Worm (Caenorhabditis elegans) whole organism, late embryonic: ENCODE results near the gene serp-1.2.
A peak's percentile ranks its signal among the peaks of the same experiment; 100 is the strongest.

Source experiments
- C08G9.2 ChIP-seq: sonication (generic microtip); optimal IDR thresholded peaks from 2 replicates; lab custom pipeline; 2016; ENCODE audit warnings: mild to moderate bottlenecking, missing genetic modification characterization, moderate library complexity, missing compliant biosample characterization
- C38D4.7 ChIP-seq: fragments of 200-800 bp; sonication (Bioruptor generic); optimal IDR thresholded peaks from 2 replicates; lab custom pipeline; 2018; ENCODE audit warnings: mild to moderate bottlenecking, missing genetic modification characterization, moderate library complexity, missing compliant biosample characterization
- F13H6.1 ChIP-seq: sonication (generic microtip); optimal IDR thresholded peaks from 2 replicates; lab custom pipeline; 2016; ENCODE audit warnings: missing genetic modification characterization, missing compliant biosample characterization
- T23F11.4 ChIP-seq: fragments of 200-800 bp; sonication (Bioruptor generic); optimal IDR thresholded peaks from 2 replicates; lab custom pipeline; 2018; ENCODE audit warnings: mild to moderate bottlenecking, missing genetic modification characterization, missing compliant biosample characterization
- Y22D7AL.16 ChIP-seq: sonication (generic microtip); optimal IDR thresholded peaks from 2 replicates; lab custom pipeline; 2016; ENCODE audit warnings: missing genetic modification characterization, missing compliant biosample characterization
- ama-1 ChIP-seq: fragments of 150-350 bp; optimal IDR thresholded peaks from 2 replicates; lab custom pipeline; 2014
- ceh-14 ChIP-seq: sonication (generic microtip); optimal IDR thresholded peaks from 2 replicates; lab custom pipeline; 2016; ENCODE audit warnings: missing genotype, missing genetic modification characterization, missing compliant biosample characterization
- ceh-2 ChIP-seq: sonication (generic microtip); optimal IDR thresholded peaks from 2 replicates; lab custom pipeline; 2016; ENCODE audit warnings: missing genotype, missing genetic modification characterization, missing compliant biosample characterization
- ceh-24 ChIP-seq: sonication (generic microtip); optimal IDR thresholded peaks from 2 replicates; lab custom pipeline; 2016; ENCODE audit warnings: mild to moderate bottlenecking, missing genetic modification characterization, missing compliant biosample characterization
- ceh-31 ChIP-seq: sonication (generic microtip); optimal IDR thresholded peaks from 2 replicates; lab custom pipeline; 2016; ENCODE audit warnings: missing genetic modification characterization, missing compliant biosample characterization
- ceh-45 ChIP-seq: fragments of 200-800 bp; sonication (Bioruptor generic); IDR thresholded peaks from 2 replicates; pipeline ENCODE4 v1.3.6; 2022; ENCODE audit warnings: missing genetic modification reagents, missing genetic modification characterization, missing compliant biosample characterization
- ceh-48 ChIP-seq: sonication (generic microtip); optimal IDR thresholded peaks from 2 replicates; lab custom pipeline; 2016; ENCODE audit warnings: missing genetic modification characterization, inconsistent platforms, missing compliant biosample characterization
- che-1 ChIP-seq: sonication (generic microtip); optimal IDR thresholded peaks from 2 replicates; lab custom pipeline; 2016; ENCODE audit warnings: mild to moderate bottlenecking, missing genetic modification characterization, missing compliant biosample characterization
- dve-1 ChIP-seq: sonication (generic microtip); optimal IDR thresholded peaks from 2 replicates; lab custom pipeline; 2017; ENCODE audit warnings: antibody characterized with exemption, mild to moderate bottlenecking, missing genetic modification characterization, missing compliant biosample characterization
- elt-2 ChIP-seq: sonication (generic microtip); optimal IDR thresholded peaks from 2 replicates; lab custom pipeline; 2016; ENCODE audit warnings: missing genetic modification reagents, missing genetic modification characterization, missing compliant biosample characterization
- elt-4 ChIP-seq: sonication (generic microtip); optimal IDR thresholded peaks from 2 replicates; lab custom pipeline; 2016; ENCODE audit warnings: missing genetic modification characterization, missing compliant biosample characterization
- ets-4 ChIP-seq: sonication (generic microtip); optimal IDR thresholded peaks from 2 replicates; lab custom pipeline; 2016; ENCODE audit warnings: missing genetic modification characterization, missing compliant biosample characterization
- eyg-1 ChIP-seq: sonication (generic microtip); optimal IDR thresholded peaks from 2 replicates; lab custom pipeline; 2016; ENCODE audit warnings: missing genotype, missing genetic modification characterization, missing compliant biosample characterization
- fkh-10 ChIP-seq: fragments of 150-350 bp; optimal IDR thresholded peaks from 2 replicates; lab custom pipeline; 2014; ENCODE audit warnings: missing biosample characterization, missing genetic modification reagents, missing genetic modification characterization
- hlh-13 ChIP-seq: fragments of 200-800 bp; sonication (Bioruptor generic); optimal IDR thresholded peaks from 2 replicates; lab custom pipeline; 2018; ENCODE audit warnings: mild to moderate bottlenecking, missing genetic modification characterization, missing compliant biosample characterization
- hlh-15 ChIP-seq: sonication (generic microtip); optimal IDR thresholded peaks from 2 replicates; lab custom pipeline; 2016; ENCODE audit warnings: missing genetic modification characterization, missing compliant biosample characterization
- hlh-30 ChIP-seq: sonication (generic microtip); optimal IDR thresholded peaks from 2 replicates; lab custom pipeline; 2017; ENCODE audit warnings: antibody characterized with exemption, missing genetic modification characterization, missing compliant biosample characterization; ENCODE audit not compliant: insufficient read depth
- lim-6 ChIP-seq: sonication (generic microtip); optimal IDR thresholded peaks from 2 replicates; lab custom pipeline; 2016; ENCODE audit warnings: missing genetic modification characterization, missing compliant biosample characterization
- lin-11 ChIP-seq: fragments of 200-800 bp; sonication (Bioruptor generic); optimal IDR thresholded peaks from 2 replicates; lab custom pipeline; 2018; ENCODE audit warnings: mild to moderate bottlenecking, missing genetic modification characterization, missing compliant biosample characterization
- mec-3 ChIP-seq: sonication (generic microtip); optimal IDR thresholded peaks from 2 replicates; lab custom pipeline; 2016; ENCODE audit warnings: borderline replicate concordance, missing genetic modification characterization, missing compliant biosample characterization
- nfya-1 ChIP-seq: sonication (generic microtip); optimal IDR thresholded peaks from 2 replicates; lab custom pipeline; 2017; ENCODE audit warnings: missing genetic modification characterization, mild to moderate bottlenecking, missing compliant biosample characterization, antibody characterized with exemption, moderate library complexity
- npax-4 ChIP-seq: sonication (generic microtip); optimal IDR thresholded peaks from 2 replicates; lab custom pipeline; 2016; ENCODE audit warnings: missing genetic modification characterization, missing compliant biosample characterization
- pax-1 ChIP-seq: fragments of 150-350 bp; optimal IDR thresholded peaks from 2 replicates; lab custom pipeline; 2014; ENCODE audit warnings: missing biosample characterization, missing genetic modification characterization
- pha-2 ChIP-seq: sonication (generic microtip); optimal IDR thresholded peaks from 2 replicates; lab custom pipeline; 2017; ENCODE audit warnings: mild to moderate bottlenecking, missing genetic modification characterization, missing compliant biosample characterization
- pha-4 ChIP-seq: fragments of 150-350 bp; optimal IDR thresholded peaks from 2 replicates; lab custom pipeline; 2018; ENCODE audit warnings: missing biosample characterization, missing genetic modification reagents, missing genetic modification characterization
- pqm-1 ChIP-seq: sonication (generic microtip); optimal IDR thresholded peaks from 2 replicates; lab custom pipeline; 2016; ENCODE audit warnings: missing genetic modification characterization, missing compliant biosample characterization
- pros-1 ChIP-seq: fragments of 150-350 bp; optimal IDR thresholded peaks from 2 replicates; lab custom pipeline; 2014; ENCODE audit warnings: missing biosample characterization, missing genetic modification reagents, missing genetic modification characterization
- ref-2 ChIP-seq: sonication (generic microtip); optimal IDR thresholded peaks from 2 replicates; lab custom pipeline; 2016; ENCODE audit warnings: missing genetic modification characterization, missing compliant biosample characterization
- rnt-1 ChIP-seq: sonication (generic microtip); optimal IDR thresholded peaks from 2 replicates; lab custom pipeline; 2016; ENCODE audit warnings: missing genetic modification characterization, missing compliant biosample characterization
- sdc-2 ChIP-seq: sonication (generic microtip); optimal IDR thresholded peaks from 2 replicates; lab custom pipeline; 2016; ENCODE audit warnings: missing genotype, missing genetic modification characterization, missing compliant biosample characterization
- sox-2 ChIP-seq: fragments of 200-800 bp; sonication (Bioruptor generic); IDR thresholded peaks from 2 replicates; pipeline ENCODE4 v1.3.6; 2022; ENCODE audit warnings: missing genetic modification reagents, missing genetic modification characterization, missing compliant biosample characterization
- sox-4 ChIP-seq: sonication (generic microtip); optimal IDR thresholded peaks from 2 replicates; lab custom pipeline; 2017; ENCODE audit warnings: mild to moderate bottlenecking, missing genetic modification characterization, inconsistent platforms, missing compliant biosample characterization
- tbx-2 ChIP-seq: sonication (generic microtip); optimal IDR thresholded peaks from 2 replicates; lab custom pipeline; 2016; ENCODE audit warnings: missing genetic modification characterization, missing compliant biosample characterization
- tbx-7 ChIP-seq: sonication (generic microtip); optimal IDR thresholded peaks from 2 replicates; lab custom pipeline; 2016; ENCODE audit warnings: missing genotype, missing genetic modification characterization, missing compliant biosample characterization
- ttx-3 ChIP-seq: sonication (generic microtip); optimal IDR thresholded peaks from 2 replicates; lab custom pipeline; 2016; ENCODE audit warnings: missing genetic modification reagents, missing genetic modification characterization, missing compliant biosample characterization
- unc-42 ChIP-seq: sonication (generic microtip); optimal IDR thresholded peaks from 2 replicates; lab custom pipeline; 2016; ENCODE audit warnings: missing genotype, missing genetic modification characterization, missing compliant biosample characterization
- unc-55 ChIP-seq: sonication (generic microtip); optimal IDR thresholded peaks from 2 replicates; lab custom pipeline; 2017; ENCODE audit warnings: missing biosample characterization, missing genetic modification reagents, missing genetic modification characterization
- unc-86 ChIP-seq: sonication (generic microtip); optimal IDR thresholded peaks from 2 replicates; lab custom pipeline; 2016; ENCODE audit warnings: missing genetic modification characterization, missing compliant biosample characterization

serp-1.2 gene

ce11 chrIV:8225357-8225756 is at the start of gene serp-1.2:
Gene serp-1.2, plus strand, starts transcription at chrIV:8225674.
- TF ChIP-seq dve-1 (tag; lab: Kevin White, UChicago) (no peak), elt-2 (tag; lab: Kevin White, UChicago) (peak; percentile 12), che-1 (tag; lab: Kevin White, UChicago) (no peak)

ce11 chrIV:8175686-8176532 is 49.6 kb upstream of the serp-1.2 start, which contains the start of gene pct-1:
Gene pct-1, plus strand, starts transcription at chrIV:8176482.
- TF ChIP-seq hlh-15 (tag; lab: Kevin White, UChicago) (no peak), unc-86 (tag; lab: Kevin White, UChicago) (no peak), ceh-31 (tag; lab: Kevin White, UChicago) (peak; percentile 11), pqm-1 (no peak), hlh-13 (GFP tag; lab: Kevin White, UChicago) (no peak), unc-42 (tag; lab: Kevin White, UChicago) (peak; percentile 5), unc-55 (GFP tag; lab: Kevin White, UChicago) (no peak), hlh-30 (no peak), elt-2 (tag; lab: Kevin White, UChicago) (no peak), Y22D7AL.16 (tag; lab: Kevin White, UChicago) (no peak)

- TF ChIP-seq eyg-1 (tag; lab: Kevin White, UChicago), result no peak
- no peak for TF ChIP-seq ceh-2 (tag; lab: Kevin White, UChicago)
- TF ChIP-seq mec-3 (tag; lab: Kevin White, UChicago), result no peak
- peak; percentile 81 for TF ChIP-seq unc-42 (tag; lab: Kevin White, UChicago)
- TF ChIP-seq sox-4 (tag; lab: Kevin White, UChicago), result no peak
- peak; percentile 80 for TF ChIP-seq fkh-10 (GFP tag; lab: Kevin White, UChicago)
- TF ChIP-seq, all 69 proteins: peak for 2
Measured at ce11 chrIV:8181404-8181803, 44.1 kb upstream of the serp-1.2 start.

ce11 chrIV:8182566-8182965 is 42.9 kb upstream of the serp-1.2 start:
- TF ChIP-seq unc-42 (tag; lab: Kevin White, UChicago), result peak; percentile 65
- peak; percentile 24 for TF ChIP-seq nfya-1
- no peak for TF ChIP-seq pha-2
- TF ChIP-seq ref-2 (tag; lab: Kevin White, UChicago), result peak; percentile 14
- no peak for TF ChIP-seq Y22D7AL.16 (tag; lab: Kevin White, UChicago)
- no peak for TF ChIP-seq ceh-45 (GFP tag; lab: Robert Waterston, UW)

- TF ChIP-seq T23F11.4 (no peak), C38D4.7 (no peak), ttx-3 (tag; lab: Kevin White, UChicago) (no peak), Y22D7AL.16 (tag; lab: Kevin White, UChicago) (no peak), pha-2 (no peak), C08G9.2 (tag; lab: Kevin White, UChicago) (peak; percentile 13), ceh-48 (tag; lab: Kevin White, UChicago) (peak; percentile 21), F13H6.1 (tag; lab: Kevin White, UChicago) (peak; percentile 29), ceh-31 (tag; lab: Kevin White, UChicago) (peak; percentile 85), rnt-1 (tag; lab: Kevin White, UChicago) (no peak), ama-1 (lab: Kevin White, UChicago) (no peak), lim-6 (peak; percentile 19), npax-4 (no peak), ets-4 (no peak), sdc-2 (peak; percentile 35), pha-4 (tag; lab: Kevin White, UChicago) (no peak), elt-4 (tag; lab: Kevin White, UChicago) (peak; percentile 50), hlh-30 (no peak), ceh-14 (peak; percentile 44), pax-1 (tag; lab: Kevin White, UChicago) (no peak), ceh-24 (no peak), nfya-1 (peak; percentile 77), sox-2 (GFP tag; lab: Robert Waterston, UW) (no peak), lin-11 (tag; lab: Kevin White, UChicago) (no peak), tbx-7 (tag; lab: Kevin White, UChicago) (no peak), unc-42 (tag; lab: Kevin White, UChicago) (peak; percentile 70), pros-1 (tag; lab: Kevin White, UChicago) (peak; percentile 56), tbx-2 (peak; percentile 63)
Measured at ce11 chrIV:8183313-8183712, 42.2 kb upstream of the serp-1.2 start.
